Fruit fly (Drosophila melanogaster): Measurements from ENCODE around the gene del.

Gene del

dm6 chr2L:21158554-21158953 lies 10.2 kb upstream of the del start, which contains the start of the genes Coq3 and Pld3 (continued):
- TF ChIP-seq CG9817 (tag; optimal IDR thresholded peaks at IDR 0.05) (peak; percentile 77), wdn (GFP tag; IDR thresholded peaks at IDR 0.05) (peak; percentile 50), B-H2 (GFP tag; optimal IDR thresholded peaks at IDR 0.05) (peak; percentile 87), hbn (GFP tag; IDR thresholded peaks at IDR 0.05; ENCODE audit: partially characterized antibody) (no peak), CG10565 (GFP tag; optimal IDR thresholded peaks at IDR 0.05) (no peak), Chrac-16 (GFP tag; optimal IDR thresholded peaks at IDR 0.05) (peak; percentile 76), disco-r (GFP tag; optimal IDR thresholded peaks at IDR 0.05) (no peak), CG7372 (GFP tag; IDR thresholded peaks at IDR 0.05) (0 out of 2 replicates have a peak, but pooled peaks have one; percentile 28), CG11247 (GFP tag; IDR thresholded peaks at IDR 0.05) (peak; percentile 72; the same call in 1 of the 2 replicates), Dfd (GFP tag; optimal IDR thresholded peaks at IDR 0.05) (no peak), CG3065 (GFP tag; optimal IDR thresholded peaks at IDR 0.05) (peak; percentile 52), fd64A (GFP tag; optimal IDR thresholded peaks at IDR 0.05) (peak; percentile 4), CG17612 (GFP tag; IDR thresholded peaks at IDR 0.05) (no peak), sna (GFP tag; IDR thresholded peaks at IDR 0.05; ENCODE audit: partially characterized antibody) (no peak), ro (GFP tag; IDR thresholded peaks at IDR 0.05) (no peak), abd-A (tag; optimal IDR thresholded peaks at IDR 0.05) (no peak), Ptx1 (GFP tag; IDR thresholded peaks at IDR 0.05) (peak; percentile 83), ab (GFP tag; optimal IDR thresholded peaks at IDR 0.05) (peak; percentile 30), CG17186 (GFP tag; optimal IDR thresholded peaks at IDR 0.05) (peak; percentile 18), sob (GFP tag; IDR thresholded peaks at IDR 0.05) (peak; percentile 83), CG4854 (GFP tag; optimal IDR thresholded peaks at IDR 0.05) (peak; percentile 61), slbo (GFP tag; IDR thresholded peaks at IDR 0.05) (peak; percentile 89), CG34422 (GFP tag; IDR thresholded peaks at IDR 0.05) (peak; percentile 77), CG16779 (GFP tag; IDR thresholded peaks at IDR 0.05) (peak; percentile 80), CG8765 (GFP tag; IDR thresholded peaks at IDR 0.05) (peak; percentile 59; the same call in 1 of the 2 replicates), hb (GFP tag; IDR thresholded peaks at IDR 0.05; ENCODE audit: partially characterized antibody) (no peak), tna (GFP tag; IDR thresholded peaks at IDR 0.05; ENCODE audit: partially characterized antibody) (no peak), peb (GFP tag; IDR thresholded peaks at IDR 0.05) (0 out of 2 replicates have a peak, but pooled peaks have one; percentile 13), CG10267 (tag; optimal IDR thresholded peaks at IDR 0.05) (peak; percentile 74), tio (GFP tag; optimal IDR thresholded peaks at IDR 0.05) (peak; percentile 77), ash1 (GFP tag; optimal IDR thresholded peaks at IDR 0.05) (peak; percentile 37), CG7839 (tag; optimal IDR thresholded peaks at IDR 0.05) (peak; percentile 86), pnt (GFP tag; optimal IDR thresholded peaks at IDR 0.05) (peak; percentile 50), gce (GFP tag; IDR thresholded peaks at IDR 0.05) (peak; percentile 67; the same call in 2 of the 3 replicates), chif (GFP tag; optimal IDR thresholded peaks at IDR 0.05) (peak; percentile 49 to 60), da (GFP tag; optimal IDR thresholded peaks at IDR 0.05) (peak; percentile 8), CG2875 (GFP tag; optimal IDR thresholded peaks at IDR 0.05) (peak; percentile 71), NC2α (GFP tag; optimal IDR thresholded peaks at IDR 0.05) (no peak), Eip74EF (GFP tag; optimal IDR thresholded peaks at IDR 0.05) (no peak), CG10462 (GFP tag; optimal IDR thresholded peaks at IDR 0.05) (peak; percentile 54), Poxn (GFP tag; IDR thresholded peaks at IDR 0.05) (no peak), twi (tag; optimal IDR thresholded peaks at IDR 0.05) (peak; percentile 57), br (optimal IDR thresholded peaks at IDR 0.05) (no peak)
